Worm (Caenorhabditis elegans): ENCODE data around the gene M01D1.12.

- TF ChIP-seq ama-1 (optimal IDR thresholded peaks at IDR 0.05) (no peak), sea-1 (GFP tag; conservative IDR thresholded peaks at IDR 0.05) (no peak), ets-7 (tag; optimal IDR thresholded peaks at IDR 0.05) (no peak), tra-4 (tag; optimal IDR thresholded peaks at IDR 0.05) (no peak), flt-1 (GFP tag; IDR thresholded peaks at IDR 0.05) (no peak), tbx-37 (GFP tag; conservative IDR thresholded peaks at IDR 0.05) (no peak), ceh-13 (GFP tag; optimal IDR thresholded peaks at IDR 0.05) (no peak), hmbx-1 (tag; optimal IDR thresholded peaks at IDR 0.05) (no peak), pes-1 (GFP tag; IDR thresholded peaks at IDR 0.05) (no peak), F13C5.2 (tag; optimal IDR thresholded peaks at IDR 0.05) (no peak), hmg-4 (GFP tag; optimal IDR thresholded peaks at IDR 0.05) (no peak), hnd-1 (tag; optimal IDR thresholded peaks at IDR 0.05) (no peak), B0310.2 (tag; optimal IDR thresholded peaks at IDR 0.05) (no peak)
Observed at ce11 chrII:1001351-1001750, 25.4 kb upstream of the M01D1.12 start, which contains the start of the genes fbxb-30 and F45D11.5.

All from whole organism, early embryonic.